Fruit fly (Drosophila melanogaster) whole organism, embryonic: ENCODE data around the gene GstD11.
A peak's percentile ranks its signal among the peaks of the same experiment; 100 is the strongest.

ENCODE experiments used
- Aef1 ChIP-seq: fragments of 200-800 bp; sonication (Bioruptor generic); IDR thresholded peaks from 3 replicates; pipeline ENCODE4 v1.3.6; 2022; ENCODE audit warnings: missing biosample characterization, missing genetic modification characterization
- Bgb ChIP-seq: fragments of 200-800 bp; sonication (Bioruptor generic); IDR thresholded peaks from 2 replicates; pipeline ENCODE4 v1.3.6; 2022; ENCODE audit warnings: missing biosample characterization, missing genetic modification characterization; ENCODE audit not compliant: partially characterized antibody
- BtbVII ChIP-seq: fragments of 200-800 bp; sonication (Bioruptor generic); optimal IDR thresholded peaks from 3 replicates; lab custom pipeline; 2017; ENCODE audit warnings: missing biosample characterization, mild to moderate bottlenecking, missing genetic modification characterization
- CG10654 ChIP-seq: fragments of 200-800 bp; sonication (Bioruptor generic); optimal IDR thresholded peaks from 2 replicates; lab custom pipeline; 2016; ENCODE audit warnings: missing biosample characterization, missing genetic modification characterization
- CG11247 ChIP-seq: fragments of 200-800 bp; sonication (Bioruptor generic); IDR thresholded peaks from 2 replicates; pipeline ENCODE4 v1.3.6; 2022; ENCODE audit warnings: missing biosample characterization, missing genetic modification characterization
- CG11560 ChIP-seq: fragments of 200-800 bp; sonication (Bioruptor generic); IDR thresholded peaks from 3 replicates; pipeline ENCODE4 v1.3.6; 2022; ENCODE audit warnings: missing biosample characterization, missing genetic modification characterization
- CG11723 ChIP-seq: fragments of 200-800 bp; sonication (Bioruptor generic); optimal IDR thresholded peaks from 2 replicates; lab custom pipeline; 2017; ENCODE audit warnings: missing biosample characterization, mild to moderate bottlenecking, missing genetic modification characterization
- CG12299 ChIP-seq: fragments of 200-800 bp; sonication (Bioruptor generic); optimal IDR thresholded peaks from 2 replicates; lab custom pipeline; 2018; ENCODE audit warnings: missing biosample characterization, mild to moderate bottlenecking, missing genetic modification characterization
- CG12659 ChIP-seq: fragments of 200-800 bp; sonication (Bioruptor generic); optimal IDR thresholded peaks from 3 replicates; lab custom pipeline; 2017; ENCODE audit warnings: mild to moderate bottlenecking, missing biosample characterization, missing genetic modification reagents, missing genetic modification characterization
- CG13894 ChIP-seq: fragments of 200-800 bp; sonication (Bioruptor generic); optimal IDR thresholded peaks from 3 replicates; lab custom pipeline; 2018; ENCODE audit warnings: missing biosample characterization, mild to moderate bottlenecking, missing genetic modification characterization, moderate library complexity
- CG14441 ChIP-seq: fragments of 200-800 bp; sonication (Bioruptor generic); IDR thresholded peaks from 2 replicates; pipeline ENCODE4 v1.3.6; 2022; ENCODE audit warnings: missing biosample characterization, missing genetic modification characterization
- CG17385 ChIP-seq: fragments of 200-800 bp; sonication (Bioruptor generic); optimal IDR thresholded peaks from 3 replicates; lab custom pipeline; 2018; ENCODE audit warnings: missing biosample characterization, mild to moderate bottlenecking, missing genetic modification characterization
- CG2875 ChIP-seq: fragments of 200-800 bp; sonication (Bioruptor generic); optimal IDR thresholded peaks from 2 replicates; lab custom pipeline; 2017; ENCODE audit warnings: missing biosample characterization, mild to moderate bottlenecking, missing genetic modification characterization, missing genetic modification reagents
- CG31224 ChIP-seq: fragments of 200-800 bp; sonication (Bioruptor generic); IDR thresholded peaks from 2 replicates; pipeline ENCODE4 v1.3.6; 2022; ENCODE audit warnings: missing biosample characterization, missing genetic modification characterization
- CG32532 ChIP-seq: fragments of 200-800 bp; sonication (Bioruptor generic); IDR thresholded peaks from 2 replicates; pipeline ENCODE4 v1.3.6; 2022; ENCODE audit warnings: missing biosample characterization, missing genetic modification characterization
- CG3281 ChIP-seq: fragments of 200-800 bp; sonication (Bioruptor generic); optimal IDR thresholded peaks from 3 replicates; lab custom pipeline; 2017; ENCODE audit warnings: missing biosample characterization, mild to moderate bottlenecking, missing genetic modification characterization
- CG34376 ChIP-seq: fragments of 200-800 bp; sonication (Bioruptor generic); optimal IDR thresholded peaks from 2 replicates; lab custom pipeline; 2018; ENCODE audit warnings: missing biosample characterization, mild to moderate bottlenecking, missing genetic modification characterization
- CG4730 ChIP-seq: fragments of 200-800 bp; sonication (Bioruptor generic); IDR thresholded peaks from 2 replicates; pipeline ENCODE4 v1.3.6; 2022; ENCODE audit warnings: missing biosample characterization, missing genetic modification characterization
- CG6254 ChIP-seq: fragments of 200-800 bp; sonication (Bioruptor generic); optimal IDR thresholded peaks from 3 replicates; lab custom pipeline; 2017; ENCODE audit warnings: mild to moderate bottlenecking, missing biosample characterization, missing genetic modification reagents, missing genetic modification characterization
- CG6813 ChIP-seq: fragments of 200-800 bp; sonication (Bioruptor generic); optimal IDR thresholded peaks from 2 replicates; lab custom pipeline; 2017; ENCODE audit warnings: missing biosample characterization, missing genetic modification characterization, mild to moderate bottlenecking, moderate library complexity, missing genetic modification reagents
- CG7372 ChIP-seq: fragments of 200-800 bp; sonication (Bioruptor generic); IDR thresholded peaks from 2 replicates; pipeline ENCODE4 v1.3.6; 2022; ENCODE audit warnings: missing biosample characterization, missing genetic modification characterization
- Dfd ChIP-seq, 2 experiments: fragments of >200 bp; optimal IDR thresholded peaks; 2 replicates each; lab custom pipeline; 2017; ENCODE audit warnings: missing biosample characterization in 2 of 2, missing genetic modification characterization in 2 of 2
- Jarid2 ChIP-seq: fragments of 200-800 bp; sonication (Bioruptor generic); optimal IDR thresholded peaks from 3 replicates; lab custom pipeline; 2017; ENCODE audit warnings: mild to moderate bottlenecking, missing biosample characterization, missing genetic modification reagents, missing genetic modification characterization
- Mad ChIP-seq: fragments of 200-800 bp; sonication (Bioruptor generic); optimal IDR thresholded peaks from 2 replicates; lab custom pipeline; 2016; ENCODE audit warnings: missing biosample characterization, missing genetic modification characterization
- Neu2 ChIP-seq: fragments of 200-800 bp; sonication (Bioruptor generic); optimal IDR thresholded peaks from 3 replicates; lab custom pipeline; 2016; ENCODE audit warnings: missing biosample characterization, missing genetic modification characterization, borderline replicate concordance
- Nf-YB ChIP-seq: fragments of 200-800 bp; sonication (Bioruptor generic); optimal IDR thresholded peaks from 3 replicates; lab custom pipeline; 2019; ENCODE audit warnings: missing biosample characterization, mild to moderate bottlenecking, missing genetic modification characterization, moderate library complexity
- NfI ChIP-seq: fragments of 200-800 bp; sonication (Bioruptor generic); optimal IDR thresholded peaks from 3 replicates; lab custom pipeline; 2018; ENCODE audit warnings: missing biosample characterization, mild to moderate bottlenecking, missing genetic modification characterization, moderate library complexity
- Rfx ChIP-seq: fragments of 200-800 bp; sonication (Bioruptor generic); IDR thresholded peaks from 2 replicates; pipeline ENCODE4 v1.3.6; 2022; ENCODE audit warnings: missing biosample characterization, missing genetic modification characterization
- Spps ChIP-seq: fragments of 200-800 bp; sonication (Bioruptor generic); optimal IDR thresholded peaks from 2 replicates; lab custom pipeline; 2018; ENCODE audit warnings: missing biosample characterization, mild to moderate bottlenecking, missing genetic modification characterization
- ab ChIP-seq: fragments of 200-800 bp; sonication (Bioruptor generic); optimal IDR thresholded peaks from 2 replicates; lab custom pipeline; 2016; ENCODE audit warnings: missing biosample characterization, missing genetic modification characterization
- bab2 ChIP-seq: fragments of 200-800 bp; sonication (Bioruptor generic); optimal IDR thresholded peaks from 2 replicates; lab custom pipeline; 2016; ENCODE audit warnings: missing biosample characterization, missing genetic modification characterization
- corto ChIP-seq: fragments of 200-800 bp; sonication (Bioruptor generic); optimal IDR thresholded peaks from 2 replicates; lab custom pipeline; 2016; ENCODE audit warnings: missing biosample characterization, mild to moderate bottlenecking, missing genetic modification characterization, moderate library complexity
- disco-r ChIP-seq: fragments of 200-800 bp; sonication (Bioruptor generic); optimal IDR thresholded peaks from 2 replicates; lab custom pipeline; 2016; ENCODE audit warnings: missing biosample characterization, missing genetic modification characterization
- eve ChIP-seq, 2 experiments: fragments of >200 bp; optimal IDR thresholded peaks; 2 replicates each; lab custom pipeline; 2017; ENCODE audit warnings: missing biosample characterization in 2 of 2, missing genetic modification characterization in 2 of 2
- exex ChIP-seq: fragments of 200-800 bp; sonication (Bioruptor generic); optimal IDR thresholded peaks from 4 replicates; lab custom pipeline; 2018; ENCODE audit warnings: missing biosample characterization, mild to moderate bottlenecking, missing genetic modification characterization, moderate library complexity
- gt ChIP-seq: fragments of 200-800 bp; sonication (Bioruptor generic); IDR thresholded peaks from 2 replicates; pipeline ENCODE4 v1.3.6; 2022; ENCODE audit warnings: missing biosample characterization, missing genetic modification characterization
- hb ChIP-seq: fragments of 200-800 bp; sonication (Bioruptor generic); IDR thresholded peaks from 3 replicates; pipeline ENCODE4 v1.3.6; 2022; ENCODE audit warnings: missing biosample characterization, missing genetic modification characterization; ENCODE audit not compliant: partially characterized antibody
- ind ChIP-seq: fragments of 200-800 bp; sonication (Bioruptor generic); optimal IDR thresholded peaks from 3 replicates; lab custom pipeline; 2016; ENCODE audit warnings: missing biosample characterization, missing genetic modification characterization
- kah ChIP-seq: fragments of 200-800 bp; sonication (Bioruptor generic); optimal IDR thresholded peaks from 2 replicates; lab custom pipeline; 2018; ENCODE audit warnings: missing biosample characterization, mild to moderate bottlenecking, missing genetic modification characterization
- kay ChIP-seq: fragments of 200-800 bp; sonication (Bioruptor generic); optimal IDR thresholded peaks from 2 replicates; lab custom pipeline; 2016; ENCODE audit warnings: missing biosample characterization, missing genetic modification characterization
- odd ChIP-seq: fragments of 200-800 bp; sonication (Bioruptor generic); optimal IDR thresholded peaks from 2 replicates; lab custom pipeline; 2017; ENCODE audit warnings: missing biosample characterization, mild to moderate bottlenecking, missing genetic modification characterization
- pb ChIP-seq: fragments of 200-800 bp; sonication (Bioruptor generic); optimal IDR thresholded peaks from 3 replicates; lab custom pipeline; 2016; ENCODE audit warnings: missing biosample characterization, missing genetic modification characterization
- pita ChIP-seq: fragments of 200-800 bp; sonication (Bioruptor generic); optimal IDR thresholded peaks from 2 replicates; lab custom pipeline; 2017; ENCODE audit warnings: missing biosample characterization, mild to moderate bottlenecking, missing genetic modification characterization
- prd ChIP-seq, 3 experiments: fragments of >200 bp in 2 of 3; fragments of 200-800 bp in 1 of 3; sonication (Bioruptor generic) in 1 of 3; optimal IDR thresholded peaks in 2 of 3; IDR thresholded peaks in 1 of 3; 2 replicates in 2 of 3; 3 replicates in 1 of 3; pipeline versions ENCODE4 v1.3.6 to Lab custom; 2017 to 2022; ENCODE audit warnings: missing biosample characterization in 1 of 3, missing genetic modification characterization in 1 of 3
- salm ChIP-seq: fragments of 200-800 bp; sonication (Bioruptor generic); optimal IDR thresholded peaks from 2 replicates; lab custom pipeline; 2018; ENCODE audit warnings: missing biosample characterization, mild to moderate bottlenecking, missing genetic modification characterization
- sima ChIP-seq: fragments of 200-800 bp; sonication (Bioruptor generic); optimal IDR thresholded peaks from 2 replicates; lab custom pipeline; 2016; ENCODE audit warnings: missing biosample characterization, missing genetic modification characterization
- sqz ChIP-seq: fragments of 200-800 bp; sonication (Bioruptor generic); optimal IDR thresholded peaks from 3 replicates; lab custom pipeline; 2018; ENCODE audit warnings: missing biosample characterization, mild to moderate bottlenecking, missing genetic modification characterization
- tll ChIP-seq, 2 experiments: fragments of 200-800 bp in 1 of 2; fragments of >200 bp in 1 of 2; sonication (Bioruptor generic) in 1 of 2; optimal IDR thresholded peaks; 2 replicates each; lab custom pipeline; 2017 to 2019; ENCODE audit warnings: missing biosample characterization in 2 of 2, missing genetic modification characterization in 2 of 2, mild to moderate bottlenecking in 1 of 2, moderate library complexity in 1 of 2
- yki ChIP-seq: fragments of >200 bp; optimal IDR thresholded peaks from 3 replicates; lab custom pipeline; 2018
- zen2 ChIP-seq: fragments of 200-800 bp; sonication (Bioruptor generic); IDR thresholded peaks from 3 replicates; pipeline ENCODE4 v1.3.6; 2022; ENCODE audit warnings: missing biosample characterization, missing genetic modification characterization; ENCODE audit not compliant: partially characterized antibody

The GstD11 gene

DNA sequence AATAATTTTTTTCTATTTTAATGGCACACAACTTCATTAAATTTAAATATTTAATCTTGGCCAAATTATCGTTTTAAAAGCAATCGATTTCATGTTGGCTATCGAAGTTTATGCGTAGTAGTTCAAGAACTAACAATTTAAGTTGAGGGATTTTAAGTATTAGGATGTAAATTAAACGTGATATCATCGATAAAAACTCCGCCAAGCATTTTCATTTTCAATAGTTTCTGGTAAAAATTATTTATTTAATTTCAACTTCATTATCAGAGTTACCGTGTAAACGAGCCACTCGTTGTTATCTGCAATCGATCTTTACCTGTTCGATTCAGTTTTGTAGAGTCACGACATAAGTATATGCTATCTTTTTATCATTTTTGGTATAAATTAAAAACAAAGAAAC lies 19.8 kb downstream of the GstD11 start (continued):
- TF ChIP-seq ab (GFP tag; lab: Kevin White, UChicago) (peak; percentile 73), CG12659 (peak; percentile 97), kah (GFP tag; lab: Kevin White, UChicago) (peak; percentile 97), gt (peak; percentile 85), CG31224 (GFP tag; lab: Robert Waterston, UW) (peak; percentile 90), Bgb (GFP tag; lab: Robert Waterston, UW) (no peak), CG32532 (GFP tag; lab: Robert Waterston, UW) (peak; percentile 96), Neu2 (GFP tag; lab: Kevin White, UChicago) (peak; percentile 86), CG10654 (GFP tag; lab: Kevin White, UChicago) (peak; percentile 97), CG12299 (tag; lab: Kevin White, UChicago) (peak; percentile 98), CG4730 (GFP tag; lab: Robert Waterston, UW) (peak; percentile 86), yki (lab: Kevin White, UChicago) (no peak), zen2 (0 out of 3 replicates have a peak, but pooled peaks have one; percentile 17), CG11723 (GFP tag; lab: Kevin White, UChicago) (peak; percentile 94), CG2875 (GFP tag; lab: Kevin White, UChicago) (peak; percentile 94), ind (peak; percentile 98), eve (GFP tag; optimal IDR thresholded peaks at IDR 0.05; lab: Kevin White, UChicago) (no peak), tll (GFP tag; optimal IDR thresholded peaks at IDR 0.05; lab: Kevin White, UChicago) (peak in 1 of 2 experiments; percentile 76), Rfx (GFP tag; lab: Robert Waterston, UW) (peak; percentile 97), sqz (GFP tag; lab: Kevin White, UChicago) (peak; percentile 99), exex (tag; lab: Kevin White, UChicago) (peak; percentile 92), Mad (peak; percentile 94), bab2 (GFP tag; lab: Kevin White, UChicago) (peak; percentile 95), CG7372 (peak; percentile 97), hb (GFP tag; lab: Robert Waterston, UW) (no peak), CG6813 (peak; percentile 99), CG17385 (GFP tag; lab: Kevin White, UChicago) (peak; percentile 96), Jarid2 (peak; percentile 79), CG34376 (GFP tag; lab: Kevin White, UChicago) (peak; percentile 100), Nf-YB (GFP tag; lab: Kevin White, UChicago) (peak; percentile 89), Spps (tag; lab: Kevin White, UChicago) (peak; percentile 98), sima (peak; percentile 91), corto (peak; percentile 82), Dfd (GFP tag; optimal IDR thresholded peaks at IDR 0.05; lab: Kevin White, UChicago) (no peak), disco-r (peak; percentile 86), BtbVII (peak; percentile 100), CG6254 (GFP tag; lab: Kevin White, UChicago) (peak; percentile 98), odd (peak; percentile 96), CG11560 (tag; lab: Robert Waterston, UW) (peak; percentile 65; the same call in 2 of the 3 replicates), salm (tag; lab: Kevin White, UChicago) (peak; percentile 98), Aef1 (GFP tag; lab: Robert Waterston, UW) (peak; percentile 95), kay (peak; percentile 89), CG14441 (GFP tag; lab: Robert Waterston, UW) (peak; percentile 95), CG3281 (GFP tag; lab: Kevin White, UChicago) (peak; percentile 97), NfI (GFP tag; lab: Kevin White, UChicago) (peak; percentile 97), pb (peak; percentile 86), prd (optimal IDR thresholded peaks at IDR 0.05; lab: Kevin White, UChicago) (no peak), prd (GFP tag; IDR thresholded peaks at IDR 0.05; lab: Robert Waterston, UW) (peak; percentile 97), pita (GFP tag; lab: Kevin White, UChicago) (no peak), CG11247 (GFP tag; lab: Robert Waterston, UW) (peak; percentile 90), CG13894 (tag; lab: Kevin White, UChicago) (peak; percentile 99)
